Worm (Caenorhabditis elegans) whole organism, L4 larva: Measurements from ENCODE around the gene zim-1.

Experiments
- F26F4.8 ChIP-seq: fragments of 200-800 bp; sonication (Bioruptor generic); conservative IDR thresholded peaks from 2 replicates; pipeline ENCODE4 v1.3.6; 2022; ENCODE audit warnings: missing genetic modification characterization, missing compliant biosample characterization
- T26A8.4 ChIP-seq: fragments of 200-800 bp; sonication (Bioruptor generic); IDR thresholded peaks from 2 replicates; pipeline ENCODE4 v1.3.6; 2022; ENCODE audit warnings: missing genetic modification characterization, missing compliant biosample characterization
- Y105C5A.15 ChIP-seq: fragments of 200-800 bp; sonication (Bioruptor generic); IDR thresholded peaks from 2 replicates; pipeline ENCODE4 v1.3.6; 2022; ENCODE audit warnings: missing genetic modification characterization, missing compliant biosample characterization
- Y5F2A.4 ChIP-seq: fragments of 200-800 bp; sonication (Bioruptor generic); optimal IDR thresholded peaks from 2 replicates; lab custom pipeline; 2018; ENCODE audit warnings: mild to moderate bottlenecking, missing genetic modification characterization, missing compliant biosample characterization
- Y75B8A.6 ChIP-seq: fragments of 200-800 bp; sonication (Bioruptor generic); IDR thresholded peaks from 2 replicates; pipeline ENCODE4 v1.3.6; 2022; ENCODE audit warnings: missing genetic modification reagents, missing genetic modification characterization, missing compliant biosample characterization
- aha-1 ChIP-seq: fragments of 150-350 bp; peaks from one replicate; lab custom pipeline; 2014; ENCODE audit warnings: missing biosample characterization, missing genetic modification characterization
- ama-1 ChIP-seq: fragments of 150-350 bp; optimal IDR thresholded peaks from 2 replicates; lab custom pipeline; 2014; ENCODE audit warnings: inconsistent platforms, mixed read lengths
- ceh-44 ChIP-seq: fragments of 200-800 bp; sonication (Bioruptor generic); IDR thresholded peaks from 2 replicates; pipeline ENCODE4 v1.3.6; 2022; ENCODE audit warnings: missing genetic modification reagents, missing genetic modification characterization, missing compliant biosample characterization
- ctbp-1 ChIP-seq: fragments of 200-800 bp; sonication (Bioruptor generic); IDR thresholded peaks from 2 replicates; pipeline ENCODE4 v1.3.6; 2022; ENCODE audit warnings: missing genetic modification reagents, missing genetic modification characterization, missing compliant biosample characterization
- dmd-6 ChIP-seq: fragments of 200-800 bp; sonication (Bioruptor generic); IDR thresholded peaks from 2 replicates; pipeline ENCODE4 v1.3.6; 2022; ENCODE audit warnings: missing genetic modification reagents, missing genetic modification characterization, missing compliant biosample characterization
- dve-1 ChIP-seq: sonication (generic microtip); optimal IDR thresholded peaks from 2 replicates; lab custom pipeline; 2017; ENCODE audit warnings: antibody characterized with exemption, mild to moderate bottlenecking, missing genetic modification characterization, missing compliant biosample characterization; ENCODE audit not compliant: insufficient read depth
- egl-43 ChIP-seq: fragments of 200-800 bp; sonication (Bioruptor generic); IDR thresholded peaks from 2 replicates; pipeline ENCODE4 v1.3.6; 2022; ENCODE audit warnings: missing genetic modification reagents, missing genetic modification characterization, missing compliant biosample characterization
- fkh-10 ChIP-seq: fragments of 150-350 bp; optimal IDR thresholded peaks from 2 replicates; lab custom pipeline; 2014; ENCODE audit warnings: missing biosample characterization, missing genetic modification reagents, missing genetic modification characterization
- hlh-30 ChIP-seq: sonication (generic microtip); optimal IDR thresholded peaks from 2 replicates; lab custom pipeline; 2017; ENCODE audit warnings: antibody characterized with exemption, mild to moderate bottlenecking, missing genetic modification characterization, missing compliant biosample characterization; ENCODE audit not compliant: insufficient read depth
- hmg-1.1 ChIP-seq: fragments of 200-800 bp; sonication (Bioruptor generic); IDR thresholded peaks from 2 replicates; pipeline ENCODE4 v1.3.6; 2022; ENCODE audit warnings: missing genetic modification reagents, missing genetic modification characterization, missing compliant biosample characterization
- jun-1 ChIP-seq: fragments of 150-350 bp; optimal IDR thresholded peaks from 2 replicates; lab custom pipeline; 2014; ENCODE audit warnings: missing biosample characterization, missing genetic modification reagents, missing genetic modification characterization
- lim-7 ChIP-seq: fragments of 200-800 bp; sonication (Bioruptor generic); IDR thresholded peaks from 2 replicates; pipeline ENCODE4 v1.3.6; 2022; ENCODE audit warnings: missing genetic modification characterization, missing compliant biosample characterization
- lin-15B ChIP-seq: fragments of 150-350 bp; sonication (generic microtip); optimal IDR thresholded peaks from 3 replicates; lab custom pipeline; 2014; ENCODE audit warnings: missing biosample characterization, missing genetic modification characterization
- lin-39 ChIP-seq: fragments of 150-350 bp; optimal IDR thresholded peaks from 2 replicates; lab custom pipeline; 2014; ENCODE audit warnings: missing biosample characterization, missing genetic modification reagents, missing genetic modification characterization
- lir-3 ChIP-seq: sonication (generic microtip); optimal IDR thresholded peaks from 2 replicates; lab custom pipeline; 2016; ENCODE audit warnings: mild to moderate bottlenecking, missing genetic modification characterization, missing compliant biosample characterization
- mep-1 ChIP-seq: fragments of 150-350 bp; sonication (generic microtip); optimal IDR thresholded peaks from 3 replicates; lab custom pipeline; 2014; ENCODE audit warnings: missing biosample characterization, missing genetic modification characterization
- nhr-10 ChIP-seq: fragments of 150-350 bp; optimal IDR thresholded peaks from 2 replicates; lab custom pipeline; 2014; ENCODE audit warnings: missing biosample characterization, missing genetic modification characterization
- nhr-102 ChIP-seq: sonication (generic microtip); optimal IDR thresholded peaks from 2 replicates; lab custom pipeline; 2016; ENCODE audit warnings: mild to moderate bottlenecking, missing genetic modification characterization, moderate library complexity, missing compliant biosample characterization
- nhr-25 ChIP-seq: sonication (generic microtip); optimal IDR thresholded peaks from 2 replicates; lab custom pipeline; 2017; ENCODE audit warnings: missing genetic modification characterization, mild to moderate bottlenecking, missing compliant biosample characterization, antibody characterized with exemption, moderate library complexity, borderline replicate concordance; ENCODE audit not compliant: insufficient read depth
- nhr-28 ChIP-seq: fragments of 150-350 bp; optimal IDR thresholded peaks from 2 replicates; lab custom pipeline; 2014; ENCODE audit warnings: missing biosample characterization, missing genetic modification characterization
- nhr-76 ChIP-seq: fragments of 150-350 bp; optimal IDR thresholded peaks from 2 replicates; lab custom pipeline; 2014; ENCODE audit warnings: missing biosample characterization, missing genetic modification characterization
- nhr-77 ChIP-seq: fragments of 150-350 bp; optimal IDR thresholded peaks from 2 replicates; lab custom pipeline; 2014; ENCODE audit warnings: missing biosample characterization, missing genetic modification characterization
- rbr-2 ChIP-seq: sonication (generic microtip); optimal IDR thresholded peaks from 2 replicates; lab custom pipeline; 2016; ENCODE audit warnings: missing genotype, missing genetic modification characterization, missing compliant biosample characterization
- saeg-2 ChIP-seq: fragments of 200-800 bp; sonication (Bioruptor generic); IDR thresholded peaks from 2 replicates; pipeline ENCODE4 v1.3.6; 2022; ENCODE audit warnings: missing genetic modification reagents, missing genetic modification characterization, missing compliant biosample characterization
- set-16 ChIP-seq: fragments of 200-800 bp; sonication (Bioruptor generic); IDR thresholded peaks from 2 replicates; pipeline ENCODE4 v1.3.6; 2022; ENCODE audit warnings: missing genetic modification reagents, missing genetic modification characterization, missing compliant biosample characterization
- spr-3 ChIP-seq: fragments of 200-800 bp; sonication (Bioruptor generic); optimal IDR thresholded peaks from 2 replicates; lab custom pipeline; 2018; ENCODE audit warnings: mild to moderate bottlenecking, missing genetic modification characterization, missing compliant biosample characterization
- unc-62 ChIP-seq, 3 experiments: fragments of 150-350 bp in 1 of 3; sonication (generic microtip); optimal IDR thresholded peaks in 2 of 3; peaks in 1 of 3; 1 replicate in 1 of 3; 2 replicates in 2 of 3; lab custom pipeline; 2014 to 2017; ENCODE audit warnings: missing biosample characterization in 3 of 3, missing genetic modification characterization in 3 of 3, missing genetic modification reagents in 3 of 3, missing genotype in 1 of 3
- zag-1 ChIP-seq: fragments of 150-350 bp; optimal IDR thresholded peaks from 2 replicates; lab custom pipeline; 2014; ENCODE audit warnings: missing biosample characterization, missing genetic modification characterization
- zip-11 ChIP-seq: fragments of 200-800 bp; sonication (Bioruptor generic); IDR thresholded peaks from 2 replicates; pipeline ENCODE4 v1.3.6; 2022; ENCODE audit warnings: missing genetic modification characterization, missing compliant biosample characterization

The zim-1 gene

DNA sequence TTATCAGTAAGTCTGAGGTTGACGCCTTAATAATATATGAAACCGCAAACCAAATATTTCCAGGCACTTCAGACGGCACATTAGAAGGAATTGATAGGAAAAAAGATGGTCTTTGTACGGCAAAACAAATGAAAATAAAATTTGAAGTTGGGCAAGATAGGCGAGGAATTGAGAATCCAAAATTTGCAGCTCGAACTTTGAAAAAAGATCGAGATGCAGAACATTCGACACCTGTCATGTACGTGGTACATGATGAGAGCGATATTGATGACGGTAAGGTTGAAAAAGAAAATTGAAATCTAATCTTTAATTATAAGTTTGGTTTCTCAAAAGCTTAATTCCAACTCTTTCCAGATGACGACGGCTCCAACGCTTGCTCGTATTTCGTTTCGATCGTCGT is 30.7 kb downstream of the zim-1 start:
- TF ChIP-seq hmg-1.1 (no peak), aha-1 (tag; lab: Kevin White, UChicago) (peak; percentile 91)

DNA sequence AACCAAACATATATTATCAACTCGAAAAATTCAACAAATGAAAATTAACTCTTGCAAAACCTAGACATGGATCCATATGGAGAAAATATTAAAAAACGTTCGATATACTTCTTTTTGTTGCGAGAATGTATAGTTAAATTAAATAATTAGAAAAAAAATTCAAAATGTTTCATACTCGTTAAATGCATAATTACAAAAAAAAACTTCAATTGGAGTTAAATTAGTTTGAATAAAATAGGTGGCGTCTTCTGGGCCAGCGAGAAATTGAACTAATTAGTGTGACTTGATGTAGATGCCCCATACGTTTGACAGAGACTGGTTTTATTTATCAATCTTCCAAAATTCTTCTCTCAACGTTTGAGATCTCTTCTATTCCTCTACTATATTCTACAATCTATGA is 31.5 kb downstream of the zim-1 start, which contains the start of gene lgc-43:
TSS of gene lgc-43 (plus strand) at position 301 of the 400 bp plus-strand sequence.
- TF ChIP-seq hlh-30: no peak
- TF ChIP-seq nhr-102: no peak
- TF ChIP-seq nhr-10 (tag; lab: Kevin White, UChicago): no peak
- no peak for TF ChIP-seq T26A8.4 (GFP tag; lab: Robert Waterston, UW)
- TF ChIP-seq egl-43: no peak
- TF ChIP-seq mep-1 (tag; lab: Kevin White, UChicago): no peak
- no peak for TF ChIP-seq F26F4.8 (GFP tag; lab: Robert Waterston, UW)
- TF ChIP-seq nhr-76 (tag; lab: Kevin White, UChicago): no peak
- no peak for TF ChIP-seq saeg-2 (GFP tag; lab: Robert Waterston, UW)
- TF ChIP-seq dve-1 (tag; lab: Kevin White, UChicago): no peak
- TF ChIP-seq zip-11 (GFP tag; lab: Robert Waterston, UW): no peak
- no peak for TF ChIP-seq ctbp-1 (GFP tag; lab: Robert Waterston, UW)
- no peak for TF ChIP-seq set-16 (GFP tag; lab: Robert Waterston, UW)
- TF ChIP-seq dmd-6 (GFP tag; lab: Robert Waterston, UW): no peak
- no peak for TF ChIP-seq Y5F2A.4

DNA sequence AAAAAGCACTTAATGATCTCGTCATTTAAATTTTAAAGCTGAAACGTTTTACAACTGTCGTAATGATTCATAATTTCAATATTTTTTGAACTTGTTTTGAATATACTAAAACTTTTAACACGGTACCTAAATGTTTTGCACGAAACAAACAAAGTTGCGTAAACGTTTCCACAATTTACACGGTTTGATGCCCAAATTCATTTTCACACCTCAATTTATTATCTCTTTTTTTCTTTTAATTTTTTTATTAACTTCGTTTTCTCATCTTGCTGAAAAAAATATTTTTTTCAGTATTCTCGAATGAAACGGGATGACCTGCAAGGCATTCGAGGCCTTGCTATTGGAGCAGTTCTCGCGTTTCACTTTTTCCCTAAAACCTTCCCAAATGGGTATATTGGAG is 37.4 kb downstream of the zim-1 start, which contains the start of gene oac-8:
TSS of gene oac-8 (plus strand) at position 301 of the 400 bp plus-strand sequence.
- TF ChIP-seq aha-1 (tag; lab: Kevin White, UChicago) (no peak), nhr-25 (tag; lab: Kevin White, UChicago) (no peak), unc-62 (GFP tag; optimal IDR thresholded peaks at IDR 0.05 in 1 of 2; lab: Kevin White, UChicago) (no peak), unc-62 (tag; optimal IDR thresholded peaks at IDR 0.05; lab: Kevin White, UChicago) (no peak), lim-7 (GFP tag; lab: Robert Waterston, UW) (no peak), jun-1 (tag; lab: Kevin White, UChicago) (no peak), ctbp-1 (GFP tag; lab: Robert Waterston, UW) (no peak), lin-15B (tag; lab: Kevin White, UChicago) (no peak), Y75B8A.6 (GFP tag; lab: Robert Waterston, UW) (no peak)

DNA sequence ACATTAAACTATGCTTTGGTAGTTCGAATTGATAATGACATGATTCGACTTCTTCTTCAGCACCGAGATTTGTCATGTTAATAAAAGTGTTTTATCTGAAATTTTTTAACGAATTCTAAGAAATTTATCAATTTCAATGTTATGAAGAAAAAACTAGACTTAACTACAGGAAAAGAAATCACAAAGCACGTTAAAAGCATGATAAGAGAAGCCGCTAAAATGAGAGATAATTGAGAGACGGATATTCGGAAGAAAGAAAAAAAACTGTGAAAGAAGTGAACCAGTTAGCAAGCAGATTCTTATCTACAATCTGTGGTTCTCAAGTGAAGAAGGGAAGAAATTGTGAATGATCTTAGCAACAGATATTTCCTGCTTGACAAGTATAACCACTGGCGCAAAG is 42.2 kb downstream of the zim-1 start, which contains the start of gene C43F9.4:
TSS of gene C43F9.4 (minus strand) at position 101 of the 400 bp plus-strand sequence.
- TF ChIP-seq unc-62 (GFP tag; optimal IDR thresholded peaks at IDR 0.05 in 1 of 2; lab: Kevin White, UChicago) (no peak), unc-62 (tag; optimal IDR thresholded peaks at IDR 0.05; lab: Kevin White, UChicago) (no peak), Y105C5A.15 (GFP tag; lab: Robert Waterston, UW) (no peak), lir-3 (tag; lab: Kevin White, UChicago) (no peak), nhr-77 (tag; lab: Kevin White, UChicago) (no peak), nhr-25 (tag; lab: Kevin White, UChicago) (no peak), fkh-10 (no peak), ceh-44 (GFP tag; lab: Robert Waterston, UW) (no peak), ama-1 (no peak), rbr-2 (tag; lab: Kevin White, UChicago) (no peak), nhr-28 (tag; lab: Kevin White, UChicago) (no peak), Y5F2A.4 (no peak), set-16 (GFP tag; lab: Robert Waterston, UW) (no peak), lin-39 (tag; lab: Kevin White, UChicago) (no peak), zip-11 (GFP tag; lab: Robert Waterston, UW) (no peak), zag-1 (tag; lab: Kevin White, UChicago) (no peak), spr-3 (GFP tag; lab: Kevin White, UChicago) (no peak)
